Fruit fly (Drosophila melanogaster) whole organism, wandering third instar larva: Measurements from ENCODE around the gene CG12608.
A peak's percentile ranks its signal among the peaks of the same experiment; 100 is the strongest.

Source experiments
- OdsH ChIP-seq: fragments of 200-800 bp; sonication (Bioruptor generic); optimal IDR thresholded peaks from 2 replicates; lab custom pipeline; 2016; ENCODE audit warnings: missing biosample characterization, mild to moderate bottlenecking, missing genetic modification characterization
- br ChIP-seq: fragments of 200-800 bp; sonication (Bioruptor generic); optimal IDR thresholded peaks from 2 replicates; lab custom pipeline; 2016; ENCODE audit warnings: missing biosample characterization, missing genetic modification characterization
- h ChIP-seq: fragments of 200-800 bp; sonication (Bioruptor generic); optimal IDR thresholded peaks from 3 replicates; lab custom pipeline; 2016; ENCODE audit warnings: missing biosample characterization, mild to moderate bottlenecking, missing genetic modification characterization
- psq ChIP-seq: fragments of 200-800 bp; sonication (Bioruptor generic); optimal IDR thresholded peaks from 3 replicates; lab custom pipeline; 2017; ENCODE audit warnings: missing biosample characterization, mild to moderate bottlenecking, missing genetic modification characterization, moderate library complexity

DNA sequence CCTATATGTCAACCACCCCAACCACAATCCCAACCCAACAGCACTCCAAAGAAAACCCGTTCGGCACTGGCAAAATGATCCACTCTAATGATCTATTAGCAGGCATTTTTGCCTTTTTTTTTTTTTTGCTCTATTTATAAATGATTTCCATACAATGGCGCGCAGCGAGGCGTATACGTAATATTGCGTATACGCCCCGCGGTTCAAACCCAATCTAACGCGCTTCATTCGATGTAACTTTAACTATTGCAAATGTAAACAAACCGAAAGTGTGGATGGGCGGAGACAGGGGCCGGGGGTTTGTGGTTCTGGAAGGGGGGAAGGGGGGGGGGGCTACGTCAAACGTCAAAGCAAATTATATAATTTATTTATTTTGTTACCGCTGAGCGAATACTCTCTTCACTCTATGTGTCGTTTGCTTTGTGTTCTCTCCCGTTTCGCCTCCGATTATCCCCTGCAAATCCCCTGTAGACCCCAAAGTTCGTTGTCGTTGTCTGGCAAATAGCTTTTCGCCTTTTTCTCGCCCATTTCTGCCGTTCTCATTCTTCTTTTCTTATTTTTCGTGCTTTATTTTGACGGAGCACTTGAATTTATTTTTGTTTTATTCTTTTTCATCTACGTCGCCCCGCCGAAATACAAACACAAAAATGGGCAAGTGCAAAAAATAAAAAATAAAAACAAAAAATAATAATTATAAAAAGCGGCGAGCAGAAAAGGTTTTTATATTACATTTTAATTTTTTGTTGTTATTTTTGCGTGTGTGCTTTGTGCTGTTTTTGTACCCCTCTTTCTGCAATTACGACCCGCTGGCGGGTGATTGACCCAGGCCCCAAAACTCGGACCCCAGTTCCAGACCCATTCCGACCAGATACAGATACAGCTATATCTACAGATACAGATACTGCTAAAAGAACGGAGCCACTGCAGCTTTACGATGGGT, 41.0 kb downstream of the CG12608 start:
- TF ChIP-seq OdsH (GFP tag; lab: Kevin White, UChicago) (no peak), br (GFP tag; lab: Kevin White, UChicago) (no peak), h (no peak), psq (GFP tag; lab: Kevin White, UChicago) (peak; percentile 74)
